Fruit fly (Drosophila melanogaster) ovary, adult (tissue): ENCODE measurements around the gene CG34133.

Experiments
- CG17801 ChIP-seq: fragments of 200-800 bp; optimal IDR thresholded peaks from 2 replicates; lab custom pipeline; 2019; ENCODE audit warnings: missing biosample characterization, mild to moderate bottlenecking, missing genetic modification characterization, moderate library complexity; ENCODE audit not compliant: partially characterized antibody

CG34133 gene

DNA sequence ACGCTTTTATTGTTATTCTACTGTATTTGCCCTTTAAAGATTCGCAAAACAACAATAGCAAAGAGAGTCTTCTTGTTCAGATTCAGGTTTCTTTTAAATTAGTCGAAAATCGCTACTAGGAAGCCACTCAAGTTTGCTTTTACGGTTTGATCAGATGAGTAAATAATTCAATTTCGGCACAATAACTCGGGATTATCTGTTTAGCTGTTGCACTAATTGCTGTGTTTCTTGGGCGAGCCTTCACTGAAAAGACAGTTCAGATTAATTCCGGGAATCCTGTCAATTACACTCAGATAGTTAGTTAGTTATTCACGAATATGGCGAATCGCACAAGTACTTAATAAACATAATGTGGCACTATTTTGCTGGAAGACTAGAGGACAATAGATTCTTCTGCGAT lies 2.5 kb upstream of the CG34133 start:
- TF ChIP-seq CG17801 (GFP tag; lab: Kevin White, UChicago), result no peak

DNA sequence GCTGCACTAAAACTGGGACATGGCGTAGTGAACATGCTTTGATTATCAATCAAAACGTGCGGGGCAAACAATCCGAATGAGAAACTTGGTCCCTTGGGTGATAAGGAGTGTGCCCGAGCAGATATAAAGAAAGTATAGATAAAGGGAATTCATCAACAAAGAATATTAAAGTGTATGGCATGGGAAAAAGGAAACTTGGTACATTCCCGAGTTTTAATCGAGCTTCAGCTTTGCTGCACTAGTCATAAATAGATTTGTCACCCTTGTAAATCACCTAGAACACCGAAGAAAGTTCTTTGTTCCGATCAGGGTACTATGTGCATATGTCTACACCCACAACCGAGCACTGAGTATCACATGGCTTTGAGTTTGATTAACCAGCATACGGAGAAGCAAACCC lies 1.7 kb upstream of the CG34133 start:
- no peak for TF ChIP-seq CG17801 (GFP tag; lab: Kevin White, UChicago)

DNA sequence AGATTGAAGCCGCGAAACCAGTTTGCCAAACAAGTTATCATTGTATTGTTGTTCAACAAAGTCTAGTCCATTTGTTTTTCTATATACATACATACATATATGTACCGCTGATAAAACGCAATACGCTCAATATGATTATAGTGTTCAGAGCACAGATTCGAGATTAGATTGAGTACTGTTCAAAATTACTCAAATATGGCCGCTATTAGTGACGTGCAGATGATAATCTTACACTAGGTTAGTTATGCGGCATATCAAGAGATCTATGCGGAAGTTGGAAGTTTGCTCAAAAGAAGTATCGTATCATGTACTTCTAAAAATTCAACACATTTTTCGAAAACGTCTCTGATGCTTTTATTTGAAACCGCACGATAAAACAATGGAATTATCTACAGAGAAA lies 1.3 kb upstream of the CG34133 start:
- no peak for TF ChIP-seq CG17801 (GFP tag; lab: Kevin White, UChicago)

- peak; percentile 16 for TF ChIP-seq CG17801 (GFP tag; lab: Kevin White, UChicago)
Measured at dm6 chr3R:29868676-29869349, 352 bp upstream of the CG34133 start, which contains the start of gene Zip99C. TSS of gene Zip99C (minus strand) at chr3R:29868895.

dm6 chr3R:29875830-29876229 lies 6.7 kb downstream of the CG34133 start:
- peak; percentile 50 for TF ChIP-seq CG17801 (GFP tag; lab: Kevin White, UChicago)

DNA sequence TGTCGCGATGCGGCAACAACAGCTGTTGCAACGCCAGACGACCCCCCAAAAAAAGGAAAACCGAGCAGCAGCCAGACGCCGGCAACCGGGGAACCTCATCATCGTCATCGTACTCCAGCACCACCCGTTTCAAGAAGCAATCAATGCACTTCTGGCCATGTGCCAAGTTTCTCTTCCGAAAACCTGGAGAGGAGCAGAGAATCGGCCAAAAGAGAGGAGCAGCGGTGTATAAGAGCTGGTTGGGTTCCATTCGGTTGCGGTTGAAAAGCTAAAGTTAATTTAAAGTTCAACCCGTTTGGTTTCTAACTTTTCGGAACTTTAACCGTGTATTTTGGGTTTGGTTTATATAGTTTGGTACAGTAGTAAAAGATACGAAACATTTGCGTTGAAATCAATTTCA lies 7.1 kb downstream of the CG34133 start:
- TF ChIP-seq CG17801 (GFP tag; lab: Kevin White, UChicago), result no peak

DNA sequence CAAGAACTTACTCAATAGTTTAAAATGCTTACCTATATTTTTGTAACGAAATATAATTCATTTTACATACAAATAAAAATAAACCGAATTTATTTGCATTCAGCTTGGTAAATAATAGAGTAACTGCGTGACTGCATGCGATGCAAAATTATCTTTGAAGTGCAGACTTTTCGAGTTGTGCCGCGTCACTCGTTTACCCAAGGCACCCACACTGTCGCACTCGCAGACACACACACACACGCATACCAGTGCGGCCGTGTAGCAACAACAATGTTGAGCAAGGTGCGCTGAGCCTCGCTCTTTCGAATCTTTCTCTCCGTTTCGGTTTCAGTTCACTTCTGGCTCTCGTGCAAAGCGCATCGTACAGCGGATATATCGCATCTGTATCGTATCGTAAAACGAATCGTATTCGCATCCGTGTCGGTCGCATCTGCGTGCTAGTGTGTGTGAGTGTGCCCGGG lies 7.6 kb downstream of the CG34133 start, which contains the start of gene CG31038:
CG31038 (plus strand) TSS at position 327 of the 461 bp plus-strand sequence.
- peak; percentile 27 for TF ChIP-seq CG17801 (GFP tag; lab: Kevin White, UChicago)

dm6 chr3R:29880306-29880705 lies 11.1 kb downstream of the CG34133 start:
- TF ChIP-seq CG17801 (GFP tag; lab: Kevin White, UChicago), result no peak

DNA sequence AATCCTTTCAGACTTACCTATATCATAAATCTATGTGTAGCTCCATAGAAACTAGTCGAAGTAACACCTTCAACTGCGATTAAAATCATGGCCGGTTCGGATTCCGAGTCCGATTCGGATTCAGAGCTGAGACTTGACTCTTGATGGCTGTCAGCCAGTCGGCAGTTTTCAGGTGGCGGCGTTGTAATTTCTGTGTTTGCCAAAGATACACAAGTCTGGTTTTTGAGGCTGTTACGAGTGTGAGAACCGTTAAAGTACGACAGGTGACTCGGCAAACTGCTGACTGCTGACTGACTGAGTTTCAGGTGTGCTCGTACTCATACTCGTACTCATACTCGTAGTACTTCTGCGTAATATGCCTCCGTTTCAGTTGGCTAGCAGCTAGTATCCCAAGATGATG lies 22.0 kb downstream of the CG34133 start:
- TF ChIP-seq CG17801 (GFP tag; lab: Kevin White, UChicago), result no peak

DNA sequence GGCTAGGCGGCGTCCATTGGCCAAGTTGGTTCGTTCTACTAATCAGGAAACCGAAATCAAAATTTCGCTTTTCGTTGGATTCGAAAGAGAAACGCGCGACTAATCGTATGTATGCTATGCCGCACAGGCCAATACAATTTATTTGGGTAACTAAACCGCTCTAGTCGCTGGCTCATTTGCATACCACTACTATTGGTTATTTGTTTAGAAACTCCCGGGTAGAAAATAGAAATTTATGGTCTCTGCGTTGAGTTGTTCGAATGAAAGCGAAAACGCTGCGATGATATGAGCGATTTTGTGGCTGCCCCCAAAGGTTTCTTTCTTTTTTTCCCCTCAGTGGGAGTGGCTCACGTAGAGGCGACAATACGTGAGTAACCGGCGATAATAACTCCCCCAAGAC lies 23.9 kb downstream of the CG34133 start:
- no peak for TF ChIP-seq CG17801 (GFP tag; lab: Kevin White, UChicago)

DNA sequence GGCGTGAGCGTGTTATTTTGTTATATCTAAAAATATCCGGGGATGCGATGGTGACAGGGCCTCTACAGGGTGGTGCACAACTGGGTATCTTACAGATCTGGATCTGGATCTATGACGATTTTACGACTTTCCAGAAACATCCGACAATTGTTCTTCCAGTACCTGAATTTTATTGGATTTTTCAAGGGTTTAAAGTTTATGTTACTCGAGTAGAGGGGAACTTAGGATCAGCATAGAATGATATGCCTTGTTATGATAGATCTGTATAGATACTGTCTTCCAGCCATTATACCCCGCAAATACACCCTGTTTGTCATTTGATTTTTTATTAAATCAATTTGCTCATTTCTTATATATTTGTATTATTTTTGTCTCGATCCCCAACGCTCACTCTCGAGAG lies 25.2 kb downstream of the CG34133 start:
- TF ChIP-seq CG17801 (GFP tag; lab: Kevin White, UChicago), result no peak

dm6 chr3R:29898588-29898987 lies 29.4 kb downstream of the CG34133 start:
- no peak for TF ChIP-seq CG17801 (GFP tag; lab: Kevin White, UChicago)

dm6 chr3R:29899635-29900034 lies 30.5 kb downstream of the CG34133 start:
- TF ChIP-seq CG17801 (GFP tag; lab: Kevin White, UChicago), result no peak

DNA sequence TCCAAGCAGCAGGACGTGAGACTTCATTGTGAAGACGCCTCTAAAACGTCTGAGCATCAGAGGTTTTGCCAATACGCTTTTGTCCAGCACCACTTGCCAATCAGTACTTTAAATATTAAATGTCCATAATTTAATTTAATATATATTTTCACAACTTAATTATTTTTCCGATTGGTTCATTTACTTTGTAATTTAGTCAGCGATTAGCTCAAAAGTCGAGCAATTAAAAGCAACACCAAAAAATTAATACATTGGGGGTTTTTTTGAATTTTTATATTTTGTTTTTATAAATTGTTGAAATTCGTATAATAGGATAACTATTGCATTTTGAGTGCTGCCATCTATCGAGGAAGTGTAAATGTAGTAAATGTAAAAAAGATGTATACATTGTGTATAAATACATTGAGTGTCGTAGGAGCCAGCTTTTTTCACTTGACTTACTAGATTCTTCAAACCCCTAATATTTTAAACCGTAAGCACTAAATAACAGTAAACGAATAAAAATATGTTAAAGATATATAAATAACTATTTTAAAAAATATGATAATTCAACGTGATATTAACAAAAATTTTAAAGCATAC lies 34.7 kb downstream of the CG34133 start, which contains the start of gene CG15517:
CG15517 (minus strand) TSS at position 51 of the 582 bp plus-strand sequence.
- TF ChIP-seq CG17801 (GFP tag; lab: Kevin White, UChicago), result no peak

DNA sequence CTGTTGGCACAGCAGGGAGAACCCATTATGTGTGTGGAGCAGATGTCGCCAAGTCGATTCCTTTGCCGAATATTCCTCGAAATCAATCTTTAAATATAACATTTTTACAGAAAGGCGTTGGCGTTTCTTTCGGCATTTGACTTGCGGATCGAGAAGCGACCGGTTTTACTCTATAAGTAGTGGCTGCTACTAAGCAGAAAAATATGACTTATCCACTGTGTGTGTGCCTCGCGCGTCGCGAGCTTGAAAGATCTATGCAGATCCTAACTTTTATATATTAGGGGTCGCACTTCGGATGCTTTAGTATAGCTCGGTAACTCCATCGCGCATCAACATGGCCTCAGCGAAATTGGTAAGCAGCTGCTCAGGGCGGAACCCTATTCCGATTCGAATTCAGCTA lies 36.0 kb downstream of the CG34133 start, which contains the start of gene CG15515:
CG15515 (plus strand) TSS at position 301 of the 400 bp plus-strand sequence.
- no peak for TF ChIP-seq CG17801 (GFP tag; lab: Kevin White, UChicago)
